Fruit fly (Drosophila melanogaster) whole organism: ENCODE measurements around the gene Dredd.

Experiments
- CG8478 ChIP-seq: fragments of >200 bp; optimal IDR thresholded peaks from 2 replicates; lab custom pipeline; 2018; ENCODE audit warnings: inconsistent platforms
- Dll ChIP-seq: fragments of >200 bp; optimal IDR thresholded peaks from 2 replicates; lab custom pipeline; 2017
- EcR ChIP-seq, 2 experiments: fragments of >200 bp; optimal IDR thresholded peaks; 2 replicates each; lab custom pipeline; 2017; ENCODE audit warnings: missing biosample characterization in 2 of 2, missing genetic modification characterization in 2 of 2, missing genetic modification reagents in 2 of 2
- pan ChIP-seq: fragments of >200 bp; optimal IDR thresholded peaks from 2 replicates; lab custom pipeline; 2017
- psq ChIP-seq: fragments of >200 bp; optimal IDR thresholded peaks from 2 replicates; lab custom pipeline; 2017
- usp ChIP-seq: fragments of >200 bp; optimal IDR thresholded peaks from 2 replicates; lab custom pipeline; 2017; ENCODE audit warnings: missing biosample characterization, missing genetic modification characterization, mixed read lengths

- no peak for TF ChIP-seq EcR (GFP tag; optimal IDR thresholded peaks at IDR 0.05; lab: Kevin White, UChicago)
- no peak for TF ChIP-seq psq (lab: Kevin White, UChicago)
- TF ChIP-seq usp (GFP tag; lab: Kevin White, UChicago) = no peak
- no peak for TF ChIP-seq pan (lab: Kevin White, UChicago)
- TF ChIP-seq Dll (lab: Kevin White, UChicago) = no peak
- TF ChIP-seq CG8478 (lab: Kevin White, UChicago) = no peak
Observed at dm6 chrX:625157-625627, 10.2 kb downstream of the Dredd start, which contains the start of the genes CG13364 and Hinfp.
